Fruit fly (Drosophila melanogaster) whole organism, prepupa: ENCODE measurements around the gene RecQ5.

Source experiments
- CG16779 ChIP-seq: fragments of 200-800 bp; sonication (Bioruptor generic); optimal IDR thresholded peaks from 3 replicates; lab custom pipeline; 2017; ENCODE audit warnings: missing biosample characterization, mild to moderate bottlenecking, missing genetic modification characterization
- CG6276 ChIP-seq: fragments of 200-800 bp; sonication (Bioruptor generic); optimal IDR thresholded peaks from 2 replicates; lab custom pipeline; 2017; ENCODE audit warnings: missing biosample characterization, mild to moderate bottlenecking, missing genetic modification characterization
- CG6854 ChIP-seq: fragments of 200-800 bp; sonication (Bioruptor generic); optimal IDR thresholded peaks from 2 replicates; lab custom pipeline; 2017; ENCODE audit warnings: missing biosample characterization, mild to moderate bottlenecking, missing genetic modification characterization
- CG8319 ChIP-seq: fragments of 200-800 bp; sonication (Bioruptor generic); optimal IDR thresholded peaks from 3 replicates; lab custom pipeline; 2016; ENCODE audit warnings: missing biosample characterization, missing genetic modification characterization
- fd85E ChIP-seq: fragments of 200-800 bp; sonication (Bioruptor generic); optimal IDR thresholded peaks from 3 replicates; lab custom pipeline; 2016; ENCODE audit warnings: missing biosample characterization, missing genetic modification characterization

- TF ChIP-seq CG6854 (no peak), CG6276 (GFP tag; lab: Kevin White, UChicago) (no peak), CG8319 (GFP tag; lab: Kevin White, UChicago) (no peak), CG16779 (tag; lab: Kevin White, UChicago) (no peak), fd85E (GFP tag; lab: Kevin White, UChicago) (no peak)
Observed at dm6 chr3L:14603160-14603559, 28.7 kb downstream of the RecQ5 start.
